Worm (Caenorhabditis elegans): ENCODE data around the gene mam-3.

DNA sequence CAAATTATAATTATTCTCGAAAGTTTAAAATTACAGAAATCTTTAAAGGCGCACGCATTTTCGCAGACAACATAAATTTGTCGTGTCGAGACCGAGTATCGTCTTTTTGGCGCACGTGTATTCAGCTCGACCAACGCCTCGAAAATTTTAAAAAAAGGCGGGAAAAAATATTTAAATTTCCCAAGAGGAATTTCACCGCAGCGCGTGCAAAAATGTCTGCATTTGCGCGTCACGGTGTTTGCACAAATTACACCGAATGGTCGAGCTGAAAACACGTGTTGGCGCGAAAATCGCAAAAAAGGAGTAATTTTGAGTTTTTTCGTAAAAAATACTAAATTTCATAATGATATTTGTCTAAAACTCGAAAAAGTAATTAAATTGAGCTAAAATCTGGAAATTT, 5.6 kb upstream of the mam-3 start:
- TF ChIP-seq tab-1 (GFP tag; IDR thresholded peaks at IDR 0.05), result no peak
- TF ChIP-seq ref-1 (GFP tag; conservative IDR thresholded peaks at IDR 0.05), result no peak
- TF ChIP-seq flt-1 (GFP tag; IDR thresholded peaks at IDR 0.05), result no peak
